Fruit fly (Drosophila melanogaster): ENCODE measurements around the gene CG32079.

CG32079 gene

DNA sequence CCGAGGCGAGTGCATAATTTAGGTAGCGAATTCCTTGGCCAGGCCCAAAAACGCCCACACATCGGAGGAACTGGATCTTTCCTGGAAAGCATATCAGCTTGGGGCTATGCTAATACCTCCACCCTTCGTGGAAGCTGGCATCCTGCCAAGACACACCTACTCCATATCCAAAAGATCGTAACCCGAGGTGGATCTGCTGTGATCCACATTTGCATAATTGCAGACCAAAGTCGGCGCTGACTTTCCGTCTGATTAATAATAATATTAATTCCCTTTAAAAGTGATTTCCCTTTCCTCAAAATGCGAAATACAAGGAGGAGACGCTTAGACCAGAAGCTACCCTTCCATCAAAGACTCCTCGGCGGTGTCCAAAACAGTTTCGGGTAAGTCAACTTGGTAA is at the start of gene CG32079:
Gene CG32079 (plus strand): TSS at position 301 of the 400 bp plus-strand sequence.
- no peak for TF ChIP-seq h (optimal IDR thresholded peaks at IDR 0.05)
- TF ChIP-seq Sin3A (optimal IDR thresholded peaks at IDR 0.05): no peak
- TF ChIP-seq insv (optimal IDR thresholded peaks at IDR 0.05): no peak
- TF ChIP-seq ttk (optimal IDR thresholded peaks at IDR 0.05): no peak
- no peak for TF ChIP-seq psq (optimal IDR thresholded peaks at IDR 0.05)
- TF ChIP-seq Myc (optimal IDR thresholded peaks at IDR 0.05): no peak

dm6 chr3L:10976478-10976877 is 48.9 kb upstream of the CG32079 start:
- no peak for TF ChIP-seq psq (optimal IDR thresholded peaks at IDR 0.05)

DNA sequence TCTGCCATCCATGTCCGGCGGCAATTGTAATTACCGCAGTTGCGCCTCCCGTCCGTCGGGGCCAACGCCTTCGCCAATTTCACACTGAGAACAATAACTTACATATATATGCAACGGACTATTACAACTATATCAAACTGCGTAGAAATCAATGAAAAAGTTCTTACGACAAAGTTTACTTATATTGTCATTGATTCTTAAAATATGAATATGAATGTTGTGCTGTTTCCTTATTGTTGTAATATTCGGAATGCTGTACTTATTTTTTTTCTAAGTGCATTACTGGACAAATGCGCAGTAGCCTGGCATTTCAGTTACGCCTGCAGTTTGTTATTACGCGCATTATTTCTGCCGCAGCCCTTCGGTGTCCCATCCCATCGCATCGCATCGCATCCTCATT is 47.9 kb upstream of the CG32079 start:
- TF ChIP-seq h (optimal IDR thresholded peaks at IDR 0.05): no peak
- TF ChIP-seq Myc (optimal IDR thresholded peaks at IDR 0.05): no peak

dm6 chr3L:10984557-10984956 is 40.8 kb upstream of the CG32079 start:
- TF ChIP-seq psq (optimal IDR thresholded peaks at IDR 0.05) (no peak), Myc (optimal IDR thresholded peaks at IDR 0.05) (no peak), ttk (optimal IDR thresholded peaks at IDR 0.05) (no peak), Sin3A (optimal IDR thresholded peaks at IDR 0.05) (no peak), h (optimal IDR thresholded peaks at IDR 0.05) (no peak), insv (optimal IDR thresholded peaks at IDR 0.05) (no peak)

- TF ChIP-seq Myc (optimal IDR thresholded peaks at IDR 0.05) (no peak), Sin3A (optimal IDR thresholded peaks at IDR 0.05) (no peak), insv (optimal IDR thresholded peaks at IDR 0.05) (no peak), psq (optimal IDR thresholded peaks at IDR 0.05) (no peak), ttk (optimal IDR thresholded peaks at IDR 0.05) (no peak), h (optimal IDR thresholded peaks at IDR 0.05) (no peak)
Observed at dm6 chr3L:10985592-10985991, 39.8 kb upstream of the CG32079 start.

DNA sequence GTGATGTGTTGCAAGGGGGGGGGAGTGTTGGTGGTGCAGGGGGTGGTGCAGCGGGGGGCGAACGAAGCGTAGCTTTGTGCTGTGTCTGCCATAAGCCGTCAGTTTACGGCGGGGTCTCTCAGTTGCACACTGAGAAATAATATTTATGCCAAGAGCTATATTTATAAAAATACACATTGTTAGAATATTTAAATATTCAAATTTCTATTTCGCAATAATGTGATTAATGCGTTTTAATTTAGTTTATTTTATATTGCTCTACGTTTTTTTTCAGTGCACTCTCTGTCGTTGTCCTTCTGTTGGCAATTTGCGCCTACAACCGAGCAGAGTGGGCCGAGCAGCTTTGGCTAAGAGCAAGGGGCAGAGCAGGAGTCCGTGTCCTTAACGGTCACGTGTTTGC is 38.7 kb upstream of the CG32079 start:
- TF ChIP-seq ttk (optimal IDR thresholded peaks at IDR 0.05) (no peak), psq (optimal IDR thresholded peaks at IDR 0.05) (no peak), Sin3A (optimal IDR thresholded peaks at IDR 0.05) (no peak), insv (optimal IDR thresholded peaks at IDR 0.05) (no peak)

- TF ChIP-seq ttk (optimal IDR thresholded peaks at IDR 0.05) (no peak), Myc (optimal IDR thresholded peaks at IDR 0.05) (no peak), psq (optimal IDR thresholded peaks at IDR 0.05) (no peak), h (optimal IDR thresholded peaks at IDR 0.05) (no peak), insv (optimal IDR thresholded peaks at IDR 0.05) (no peak), Sin3A (optimal IDR thresholded peaks at IDR 0.05) (no peak)
Observed at dm6 chr3L:10988559-10988958, 36.8 kb upstream of the CG32079 start.

DNA sequence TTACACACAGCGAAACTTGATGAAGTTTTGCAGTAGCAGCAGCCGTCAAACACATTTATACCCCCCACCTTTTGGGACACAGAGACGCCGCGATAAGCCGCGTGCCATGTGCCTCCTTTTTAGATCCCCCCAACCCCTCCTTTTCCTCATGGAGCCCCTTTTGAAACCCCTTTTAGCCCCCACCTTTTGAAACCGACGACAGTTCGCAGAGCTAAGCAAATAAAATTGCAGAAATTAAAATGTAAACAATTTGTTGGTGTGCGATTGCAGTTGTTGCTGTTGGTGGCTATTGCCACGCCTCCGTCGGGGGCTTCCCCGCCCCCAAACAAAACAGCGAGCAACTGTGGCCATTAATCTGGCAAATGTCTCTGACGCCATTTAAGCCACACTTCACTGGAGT is 36.1 kb upstream of the CG32079 start:
- TF ChIP-seq ttk (optimal IDR thresholded peaks at IDR 0.05) (no peak), Sin3A (optimal IDR thresholded peaks at IDR 0.05) (no peak), insv (optimal IDR thresholded peaks at IDR 0.05) (no peak), Myc (optimal IDR thresholded peaks at IDR 0.05) (no peak), psq (optimal IDR thresholded peaks at IDR 0.05) (no peak), h (optimal IDR thresholded peaks at IDR 0.05) (no peak)

DNA sequence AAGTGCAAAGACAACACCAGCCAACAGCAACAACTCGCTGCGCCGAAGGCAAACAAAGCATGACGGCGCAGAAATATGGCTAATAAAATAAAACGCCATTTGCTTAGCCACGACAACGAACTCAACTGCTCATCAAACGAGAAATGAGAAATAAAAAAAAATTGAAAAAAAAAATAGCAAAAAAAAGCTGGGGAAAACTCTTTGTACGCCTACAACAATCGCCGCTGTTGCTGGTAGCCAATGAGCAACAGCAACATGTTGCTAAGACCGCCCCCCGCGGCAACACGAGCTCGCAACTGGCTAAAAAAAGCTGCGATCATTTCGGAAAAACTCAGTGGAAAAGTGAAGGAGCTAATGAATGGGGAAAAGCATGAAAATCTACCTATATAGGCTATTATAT is 35.5 kb upstream of the CG32079 start:
- TF ChIP-seq Myc (optimal IDR thresholded peaks at IDR 0.05): no peak
- no peak for TF ChIP-seq ttk (optimal IDR thresholded peaks at IDR 0.05)
- TF ChIP-seq insv (optimal IDR thresholded peaks at IDR 0.05): no peak
- no peak for TF ChIP-seq h (optimal IDR thresholded peaks at IDR 0.05)
- TF ChIP-seq psq (optimal IDR thresholded peaks at IDR 0.05): no peak
- TF ChIP-seq Sin3A (optimal IDR thresholded peaks at IDR 0.05): no peak

- no peak for TF ChIP-seq psq (optimal IDR thresholded peaks at IDR 0.05)
- TF ChIP-seq Myc (optimal IDR thresholded peaks at IDR 0.05): no peak
- TF ChIP-seq ttk (optimal IDR thresholded peaks at IDR 0.05): no peak
- no peak for TF ChIP-seq h (optimal IDR thresholded peaks at IDR 0.05)
- TF ChIP-seq insv (optimal IDR thresholded peaks at IDR 0.05): no peak
- TF ChIP-seq Sin3A (optimal IDR thresholded peaks at IDR 0.05): no peak
Observed at dm6 chr3L:10991242-10992021, 33.9 kb upstream of the CG32079 start.

DNA sequence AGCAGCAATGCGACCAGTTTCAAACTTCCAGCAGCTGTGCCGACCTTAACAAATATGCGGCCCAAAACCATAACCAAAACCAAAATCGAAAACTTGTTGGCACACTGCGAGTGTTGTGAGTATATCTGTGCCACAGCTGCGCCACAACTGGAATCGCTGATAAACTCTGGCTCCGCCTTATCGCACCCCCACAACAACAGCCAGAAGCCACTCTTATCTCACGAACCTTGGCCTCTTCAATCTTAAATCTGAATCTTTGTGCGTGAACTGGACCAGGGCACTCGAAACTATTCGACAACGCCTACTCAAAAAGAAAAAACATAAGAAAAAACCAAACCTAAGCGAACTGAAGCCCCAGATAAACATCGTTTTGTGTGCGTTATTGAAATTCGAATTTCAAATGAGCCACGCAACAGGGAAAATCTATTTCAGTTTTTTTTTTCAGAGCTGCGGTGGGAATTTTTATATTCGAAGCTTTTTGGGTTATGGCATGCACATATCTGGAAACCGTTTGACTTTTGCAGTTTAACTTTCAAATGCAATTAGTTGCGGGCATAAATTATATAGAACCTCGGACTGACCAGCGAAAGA is 28.0 kb upstream of the CG32079 start:
- TF ChIP-seq h (optimal IDR thresholded peaks at IDR 0.05) (no peak), psq (optimal IDR thresholded peaks at IDR 0.05) (no peak), Sin3A (optimal IDR thresholded peaks at IDR 0.05) (no peak)

- TF ChIP-seq Myc (optimal IDR thresholded peaks at IDR 0.05) (no peak), insv (optimal IDR thresholded peaks at IDR 0.05) (no peak)
Observed at dm6 chr3L:10999558-10999957, 25.8 kb upstream of the CG32079 start.

- no peak for TF ChIP-seq insv (optimal IDR thresholded peaks at IDR 0.05)
- TF ChIP-seq Myc (optimal IDR thresholded peaks at IDR 0.05): no peak
- no peak for TF ChIP-seq Sin3A (optimal IDR thresholded peaks at IDR 0.05)
- TF ChIP-seq h (optimal IDR thresholded peaks at IDR 0.05): no peak
- no peak for TF ChIP-seq ttk (optimal IDR thresholded peaks at IDR 0.05)
- TF ChIP-seq psq (optimal IDR thresholded peaks at IDR 0.05): no peak
Observed at dm6 chr3L:11001719-11002118, 23.6 kb upstream of the CG32079 start.
